Worm (Caenorhabditis elegans) whole organism, L2 larva: ENCODE measurements around the gene plp-2.

Source experiments
- C34F6.9 ChIP-seq: fragments of 150-350 bp; optimal IDR thresholded peaks from 2 replicates; lab custom pipeline; 2014; ENCODE audit warnings: missing biosample characterization, missing genetic modification characterization
- F13H6.1 ChIP-seq: sonication (generic microtip); optimal IDR thresholded peaks from 2 replicates; lab custom pipeline; 2016; ENCODE audit warnings: missing genetic modification characterization, missing compliant biosample characterization
- R02D3.7 ChIP-seq: fragments of 150-350 bp; optimal IDR thresholded peaks from 2 replicates; lab custom pipeline; 2014; ENCODE audit warnings: missing biosample characterization, missing genetic modification characterization
- Y55F3AM.14 ChIP-seq: fragments of 200-800 bp; sonication (Bioruptor generic); optimal IDR thresholded peaks from 2 replicates; lab custom pipeline; 2018; ENCODE audit warnings: mild to moderate bottlenecking, missing genetic modification characterization, missing compliant biosample characterization
- alr-1 ChIP-seq: fragments of 150-350 bp; optimal IDR thresholded peaks from 2 replicates; lab custom pipeline; 2014; ENCODE audit warnings: missing biosample characterization, missing genetic modification characterization
- ama-1 ChIP-seq: fragments of 150-350 bp; optimal IDR thresholded peaks from 2 replicates; lab custom pipeline; 2018; ENCODE audit warnings: inconsistent platforms
- blmp-1 ChIP-seq: sonication (generic microtip); optimal IDR thresholded peaks from 2 replicates; lab custom pipeline; 2017; ENCODE audit warnings: missing genetic modification characterization, mild to moderate bottlenecking, missing compliant biosample characterization, antibody characterized with exemption, moderate library complexity; ENCODE audit not compliant: insufficient read depth
- ceh-16 ChIP-seq: fragments of 150-350 bp; optimal IDR thresholded peaks from 2 replicates; lab custom pipeline; 2014; ENCODE audit warnings: missing biosample characterization, missing genetic modification characterization
- ceh-82 ChIP-seq: fragments of 150-350 bp; optimal IDR thresholded peaks from 2 replicates; lab custom pipeline; 2014; ENCODE audit warnings: missing biosample characterization, missing genetic modification characterization
- crh-2 ChIP-seq: sonication (generic microtip); optimal IDR thresholded peaks from 2 replicates; lab custom pipeline; 2017; ENCODE audit warnings: missing biosample characterization, missing genetic modification characterization
- dmd-4 ChIP-seq: sonication (generic microtip); optimal IDR thresholded peaks from 2 replicates; lab custom pipeline; 2017; ENCODE audit warnings: missing biosample characterization, missing genetic modification characterization
- egl-27 ChIP-seq: sonication (generic microtip); optimal IDR thresholded peaks from 3 replicates; lab custom pipeline; 2017; ENCODE audit warnings: missing biosample characterization, missing genetic modification reagents, missing genetic modification characterization
- elt-1 ChIP-seq: fragments of 150-350 bp; optimal IDR thresholded peaks from 2 replicates; lab custom pipeline; 2014; ENCODE audit warnings: missing biosample characterization, missing genetic modification characterization
- elt-3 ChIP-seq: sonication (generic microtip); optimal IDR thresholded peaks from 2 replicates; lab custom pipeline; 2017; ENCODE audit warnings: missing biosample characterization, missing genetic modification characterization
- fos-1 ChIP-seq: fragments of 150-350 bp; optimal IDR thresholded peaks from 2 replicates; lab custom pipeline; 2014; ENCODE audit warnings: missing biosample characterization, missing genetic modification characterization
- gmeb-1 ChIP-seq: fragments of 150-350 bp; optimal IDR thresholded peaks from 2 replicates; lab custom pipeline; 2014; ENCODE audit warnings: missing biosample characterization, missing genetic modification characterization
- lin-11 ChIP-seq: fragments of 150-350 bp; sonication (generic microtip); optimal IDR thresholded peaks from 2 replicates; lab custom pipeline; 2014; ENCODE audit warnings: missing biosample characterization, missing genetic modification characterization, inconsistent platforms, mixed read lengths
- lin-39 ChIP-seq: fragments of 150-350 bp; optimal IDR thresholded peaks from 2 replicates; lab custom pipeline; 2014; ENCODE audit warnings: missing biosample characterization, missing genetic modification reagents, missing genetic modification characterization
- lsy-2 ChIP-seq, 2 experiments: fragments of 150-350 bp in 1 of 2; sonication (generic microtip) in 1 of 2; optimal IDR thresholded peaks; 2 replicates each; lab custom pipeline; 2014 to 2017; ENCODE audit warnings: missing biosample characterization in 2 of 2, missing genetic modification characterization in 2 of 2
- mbf-1 ChIP-seq: sonication (generic microtip); optimal IDR thresholded peaks from 2 replicates; lab custom pipeline; 2017; ENCODE audit warnings: missing biosample characterization, missing genetic modification characterization
- mdl-1 ChIP-seq, 2 experiments: fragments of 150-350 bp in 1 of 2; sonication (generic microtip) in 1 of 2; optimal IDR thresholded peaks; 2 replicates each; lab custom pipeline; 2017; ENCODE audit warnings: missing biosample characterization in 2 of 2, missing genetic modification characterization in 2 of 2
- nhr-11 ChIP-seq: fragments of 150-350 bp; optimal IDR thresholded peaks from 2 replicates; lab custom pipeline; 2014; ENCODE audit warnings: missing biosample characterization, missing genetic modification characterization
- nhr-23 ChIP-seq: fragments of 150-350 bp; optimal IDR thresholded peaks from 2 replicates; lab custom pipeline; 2014; ENCODE audit warnings: missing biosample characterization, missing genetic modification reagents, missing genetic modification characterization
- nhr-25 ChIP-seq: fragments of 150-350 bp; sonication (generic microtip); optimal IDR thresholded peaks from 3 replicates; lab custom pipeline; 2014; ENCODE audit warnings: missing biosample characterization, missing genetic modification characterization
- nhr-77 ChIP-seq: fragments of 150-350 bp; optimal IDR thresholded peaks from 2 replicates; lab custom pipeline; 2014; ENCODE audit warnings: missing biosample characterization, missing genetic modification characterization
- sem-4 ChIP-seq: fragments of 150-350 bp; optimal IDR thresholded peaks from 2 replicates; lab custom pipeline; 2014; ENCODE audit warnings: missing biosample characterization, missing genetic modification reagents, missing genetic modification characterization
- skn-1 ChIP-seq: sonication (generic microtip); optimal IDR thresholded peaks from 2 replicates; lab custom pipeline; 2017; ENCODE audit warnings: missing biosample characterization, missing genetic modification characterization
- sma-3 ChIP-seq: sonication (generic microtip); optimal IDR thresholded peaks from 2 replicates; lab custom pipeline; 2016; ENCODE audit warnings: missing genetic modification reagents, missing genetic modification characterization, missing compliant biosample characterization
- sma-9 ChIP-seq, 2 experiments: fragments of 150-350 bp in 1 of 2; sonication (generic microtip) in 1 of 2; optimal IDR thresholded peaks; 2 replicates each; lab custom pipeline; 2014 to 2016; ENCODE audit warnings: missing genetic modification characterization in 2 of 2, mild to moderate bottlenecking in 1 of 2, missing biosample characterization in 1 of 2, missing compliant biosample characterization in 1 of 2, missing genetic modification reagents in 1 of 2, moderate library complexity in 1 of 2
- snpc-4 ChIP-seq: fragments of 150-350 bp; optimal IDR thresholded peaks from 2 replicates; lab custom pipeline; 2014; ENCODE audit warnings: missing biosample characterization, missing genetic modification characterization
- unc-39 ChIP-seq: fragments of 150-350 bp; optimal IDR thresholded peaks from 2 replicates; lab custom pipeline; 2014; ENCODE audit warnings: missing biosample characterization, missing genetic modification characterization
- unc-55 ChIP-seq: fragments of 150-350 bp; sonication (generic microtip); optimal IDR thresholded peaks from 3 replicates; lab custom pipeline; 2014; ENCODE audit warnings: missing biosample characterization, missing genetic modification reagents, missing genetic modification characterization
- unc-62 ChIP-seq: fragments of 150-350 bp; optimal IDR thresholded peaks from 2 replicates; lab custom pipeline; 2014; ENCODE audit warnings: missing biosample characterization, missing genetic modification reagents, missing genetic modification characterization
- ztf-1 ChIP-seq: fragments of 200-800 bp; sonication (Bioruptor generic); conservative IDR thresholded peaks from 2 replicates; pipeline ENCODE4 v1.3.6; 2022; ENCODE audit warnings: missing genetic modification characterization, missing compliant biosample characterization
- ztf-11 ChIP-seq: sonication (generic microtip); optimal IDR thresholded peaks from 2 replicates; lab custom pipeline; 2017; ENCODE audit warnings: missing biosample characterization, missing genetic modification characterization
- ztf-4 ChIP-seq: fragments of 150-350 bp; optimal IDR thresholded peaks from 2 replicates; lab custom pipeline; 2014; ENCODE audit warnings: missing biosample characterization, missing genetic modification characterization

The plp-2 gene

ce11 chrX:14959393-14960073 is 23.1 kb downstream of the plp-2 start:
- no peak for TF ChIP-seq sma-3
- TF ChIP-seq sma-9 (GFP tag; optimal IDR thresholded peaks at IDR 0.05; lab: Kevin White, UChicago) = no peak
- no peak for TF ChIP-seq sma-9 (tag; optimal IDR thresholded peaks at IDR 0.05; lab: Kevin White, UChicago)

ce11 chrX:14958401-14958800 is 24.2 kb downstream of the plp-2 start:
- TF ChIP-seq crh-2 (tag; lab: Kevin White, UChicago) = no peak
- no peak for TF ChIP-seq lsy-2 (tag; optimal IDR thresholded peaks at IDR 0.05; lab: Kevin White, UChicago)
- no peak for TF ChIP-seq fos-1
- no peak for TF ChIP-seq lin-39 (tag; lab: Kevin White, UChicago)
- TF ChIP-seq nhr-77 (tag; lab: Kevin White, UChicago) = no peak
- no peak for TF ChIP-seq gmeb-1 (tag; lab: Kevin White, UChicago)
- TF ChIP-seq ceh-82 = no peak
- no peak for TF ChIP-seq sma-3
- no peak for TF ChIP-seq Y55F3AM.14 (GFP tag; lab: Kevin White, UChicago)
- no peak for TF ChIP-seq ztf-1 (GFP tag; lab: Robert Waterston, UW)
- no peak for TF ChIP-seq alr-1 (tag; lab: Kevin White, UChicago)
- TF ChIP-seq egl-27 (tag; lab: Kevin White, UChicago) = no peak
- no peak for TF ChIP-seq lin-11 (tag; lab: Kevin White, UChicago)
- no peak for TF ChIP-seq mbf-1 (tag; lab: Kevin White, UChicago)
- TF ChIP-seq C34F6.9 = no peak
- TF ChIP-seq blmp-1 (tag; lab: Kevin White, UChicago) = no peak
- no peak for TF ChIP-seq unc-55
- no peak for TF ChIP-seq ztf-11 (tag; lab: Kevin White, UChicago)
- no peak for TF ChIP-seq sem-4 (tag; lab: Kevin White, UChicago)
- TF ChIP-seq, all 48 proteins: peak for 0

- no peak for TF ChIP-seq unc-55
- TF ChIP-seq nhr-23 (tag; lab: Kevin White, UChicago) = no peak
- no peak for TF ChIP-seq mbf-1 (tag; lab: Kevin White, UChicago)
- no peak for TF ChIP-seq dmd-4 (tag; lab: Kevin White, UChicago)
- TF ChIP-seq elt-1 (tag; lab: Kevin White, UChicago) = no peak
- no peak for TF ChIP-seq alr-1 (tag; lab: Kevin White, UChicago)
- TF ChIP-seq egl-27 (tag; lab: Kevin White, UChicago) = no peak
- no peak for TF ChIP-seq fos-1
- no peak for TF ChIP-seq unc-39
- TF ChIP-seq gmeb-1 (tag; lab: Kevin White, UChicago) = no peak
- TF ChIP-seq skn-1 (tag; lab: Kevin White, UChicago) = no peak
- TF ChIP-seq nhr-11 (tag; lab: Kevin White, UChicago) = no peak
- no peak for TF ChIP-seq ztf-4
- TF ChIP-seq snpc-4 (tag; lab: Kevin White, UChicago) = no peak
- TF ChIP-seq ceh-82 = no peak
Observed at ce11 chrX:14957176-14957575, 25.4 kb downstream of the plp-2 start.

- no peak for TF ChIP-seq ztf-1 (GFP tag; lab: Robert Waterston, UW)
- no peak for TF ChIP-seq R02D3.7
- TF ChIP-seq fos-1 = no peak
- no peak for TF ChIP-seq F13H6.1
- no peak for TF ChIP-seq skn-1 (tag; lab: Kevin White, UChicago)
- no peak for TF ChIP-seq ama-1 (lab: Kevin White, UChicago)
- TF ChIP-seq unc-55 = no peak
- TF ChIP-seq mdl-1 (tag; optimal IDR thresholded peaks at IDR 0.05; lab: Kevin White, UChicago) = no peak
- TF ChIP-seq elt-3 (tag; lab: Kevin White, UChicago) = no peak
- no peak for TF ChIP-seq nhr-11 (tag; lab: Kevin White, UChicago)
- no peak for TF ChIP-seq nhr-25 (tag; lab: Kevin White, UChicago)
- TF ChIP-seq ceh-16 (tag; lab: Kevin White, UChicago) = no peak
- no peak for TF ChIP-seq unc-62 (GFP tag; lab: Kevin White, UChicago)
- TF ChIP-seq egl-27 (tag; lab: Kevin White, UChicago) = no peak
Observed at ce11 chrX:14954548-14954947, 28.1 kb downstream of the plp-2 start, which contains the start of gene pag-3. TSS of gene pag-3 (minus strand) at chrX:14954648.
